Worm (Caenorhabditis elegans) whole organism, L1 larva: ENCODE measurements around the gene irg-1.
A peak's percentile ranks its signal among the peaks of the same experiment; 100 is the strongest.

Experiments
- C34B4.2 ChIP-seq: sonication (generic microtip); optimal IDR thresholded peaks from 2 replicates; lab custom pipeline; 2017; ENCODE audit warnings: mild to moderate bottlenecking, missing genetic modification characterization, missing compliant biosample characterization
- aha-1 ChIP-seq: fragments of 150-350 bp; optimal IDR thresholded peaks from 2 replicates; lab custom pipeline; 2014; ENCODE audit warnings: missing biosample characterization, missing genetic modification characterization
- alr-1 ChIP-seq: fragments of 200-800 bp; sonication (Bioruptor generic); optimal IDR thresholded peaks from 2 replicates; lab custom pipeline; 2018; ENCODE audit warnings: borderline replicate concordance, mild to moderate bottlenecking, missing genetic modification characterization, missing compliant biosample characterization
- ama-1 ChIP-seq: fragments of 150-350 bp; optimal IDR thresholded peaks from 2 replicates; lab custom pipeline; 2014
- blmp-1 ChIP-seq: fragments of 150-350 bp; optimal IDR thresholded peaks from 2 replicates; lab custom pipeline; 2014; ENCODE audit warnings: missing biosample characterization, missing genetic modification characterization
- ceh-8 ChIP-seq: fragments of 200-800 bp; sonication (Bioruptor generic); optimal IDR thresholded peaks from 2 replicates; lab custom pipeline; 2018; ENCODE audit warnings: mild to moderate bottlenecking, missing genetic modification characterization, moderate library complexity, missing compliant biosample characterization
- ceh-88 ChIP-seq: fragments of 200-800 bp; sonication (Bioruptor generic); IDR thresholded peaks from 2 replicates; pipeline ENCODE4 v1.3.6; 2022; ENCODE audit warnings: missing genetic modification characterization, missing compliant biosample characterization
- ceh-90 ChIP-seq: sonication (generic microtip); optimal IDR thresholded peaks from 2 replicates; lab custom pipeline; 2016; ENCODE audit warnings: missing genetic modification characterization, missing compliant biosample characterization
- ces-1 ChIP-seq: fragments of 150-350 bp; optimal IDR thresholded peaks from 2 replicates; lab custom pipeline; 2014; ENCODE audit warnings: missing biosample characterization, missing genetic modification reagents, missing genetic modification characterization
- efl-1 ChIP-seq, 4 experiments: fragments of 150-350 bp; optimal IDR thresholded peaks in 3 of 4; peaks in 1 of 4; 1 replicate in 1 of 4; 2 replicates in 3 of 4; lab custom pipeline; 2014; ENCODE audit warnings: missing biosample characterization in 2 of 4, missing genetic modification characterization in 2 of 4, missing genetic modification reagents in 2 of 4
- egl-27 ChIP-seq, 2 experiments: fragments of 150-350 bp in 1 of 2; sonication (generic microtip); optimal IDR thresholded peaks; 3 replicates each; lab custom pipeline; 2017 to 2018; ENCODE audit warnings: missing biosample characterization in 2 of 2, missing genetic modification characterization in 2 of 2, missing genetic modification reagents in 2 of 2
- ets-5 ChIP-seq: fragments of 200-800 bp; sonication (Bioruptor generic); IDR thresholded peaks from 2 replicates; pipeline ENCODE4 v1.3.6; 2022; ENCODE audit warnings: missing genetic modification characterization, missing compliant biosample characterization
- fos-1 ChIP-seq: fragments of 150-350 bp; optimal IDR thresholded peaks from 2 replicates; lab custom pipeline; 2014; ENCODE audit warnings: missing biosample characterization, missing genetic modification characterization
- hlh-17 ChIP-seq: fragments of 200-800 bp; sonication (Bioruptor generic); optimal IDR thresholded peaks from 2 replicates; lab custom pipeline; 2018; ENCODE audit warnings: missing genetic modification characterization, mild to moderate bottlenecking, missing compliant biosample characterization, moderate library complexity, borderline replicate concordance
- hpl-2 ChIP-seq: fragments of 150-350 bp; optimal IDR thresholded peaks from 2 replicates; lab custom pipeline; 2014; ENCODE audit warnings: missing biosample characterization, missing genetic modification reagents, missing genetic modification characterization
- irx-1 ChIP-seq: sonication (generic microtip); optimal IDR thresholded peaks from 2 replicates; lab custom pipeline; 2016; ENCODE audit warnings: missing genetic modification characterization, missing compliant biosample characterization
- isw-1 ChIP-seq: fragments of 200-800 bp; sonication (Bioruptor generic); IDR thresholded peaks from 2 replicates; pipeline ENCODE4 v1.3.6; 2022; ENCODE audit warnings: missing genetic modification characterization, missing compliant biosample characterization
- lin-15B ChIP-seq: fragments of 150-350 bp; sonication (generic microtip); optimal IDR thresholded peaks from 3 replicates; lab custom pipeline; 2014; ENCODE audit warnings: missing biosample characterization, missing genetic modification characterization
- nhr-28 ChIP-seq: fragments of 150-350 bp; optimal IDR thresholded peaks from 2 replicates; lab custom pipeline; 2014; ENCODE audit warnings: missing biosample characterization, missing genetic modification characterization
- nhr-84 ChIP-seq: sonication (generic microtip); optimal IDR thresholded peaks from 2 replicates; lab custom pipeline; 2017; ENCODE audit warnings: missing biosample characterization, missing genetic modification characterization
- nhr-85 ChIP-seq: sonication (generic microtip); peaks from one replicate; lab custom pipeline; 2016; ENCODE audit warnings: missing genetic modification characterization, inconsistent platforms, missing compliant biosample characterization
- pag-3 ChIP-seq: sonication (generic microtip); optimal IDR thresholded peaks from 2 replicates; lab custom pipeline; 2017; ENCODE audit warnings: missing genetic modification characterization, mild to moderate bottlenecking, missing compliant biosample characterization, antibody characterized with exemption, borderline replicate concordance; ENCODE audit not compliant: insufficient read depth
- pax-3 ChIP-seq: fragments of 200-800 bp; sonication (Bioruptor generic); optimal IDR thresholded peaks from 2 replicates; lab custom pipeline; 2018; ENCODE audit warnings: mild to moderate bottlenecking, missing genetic modification characterization, moderate library complexity, missing compliant biosample characterization
- sox-4 ChIP-seq: sonication (generic microtip); optimal IDR thresholded peaks from 2 replicates; lab custom pipeline; 2016; ENCODE audit warnings: missing genetic modification characterization, missing compliant biosample characterization
- sup-37 ChIP-seq: fragments of 200-800 bp; sonication (Bioruptor generic); optimal IDR thresholded peaks from 2 replicates; lab custom pipeline; 2018; ENCODE audit warnings: mild to moderate bottlenecking, missing genetic modification characterization, missing compliant biosample characterization
- swsn-7 ChIP-seq: sonication (generic microtip); optimal IDR thresholded peaks from 2 replicates; lab custom pipeline; 2016; ENCODE audit warnings: missing genetic modification characterization, missing compliant biosample characterization
- tlp-1 ChIP-seq: fragments of 150-350 bp; optimal IDR thresholded peaks from 2 replicates; lab custom pipeline; 2014; ENCODE audit warnings: missing biosample characterization, missing genetic modification characterization
- unc-130 ChIP-seq: fragments of 150-350 bp; optimal IDR thresholded peaks from 2 replicates; lab custom pipeline; 2017; ENCODE audit warnings: missing biosample characterization, missing genetic modification characterization, inconsistent platforms
- unc-86 ChIP-seq: sonication (generic microtip); optimal IDR thresholded peaks from 2 replicates; lab custom pipeline; 2016; ENCODE audit warnings: missing genetic modification characterization, missing compliant biosample characterization
- unc-98 ChIP-seq: fragments of 200-800 bp; sonication (Bioruptor generic); IDR thresholded peaks from 2 replicates; pipeline ENCODE4 v1.3.6; 2022; ENCODE audit warnings: missing genetic modification characterization, missing compliant biosample characterization

Gene irg-1

ce11 chrV:3535260-3535659, 11.9 kb downstream of the irg-1 start, which contains the start of gene nhr-221:
nhr-221 (minus strand) TSS chrV:3535360.
- TF ChIP-seq efl-1 (optimal IDR thresholded peaks at IDR 0.05; lab: Kevin White, UChicago) (no peak), efl-1 (GFP tag; optimal IDR thresholded peaks at IDR 0.05 in 1 of 2; lab: Kevin White, UChicago) (peak in 1 of 2 experiments; percentile 47), sup-37 (no peak)

ce11 chrV:3538307-3538706, 14.9 kb downstream of the irg-1 start, which contains the start of gene nhr-93:
nhr-93 (minus strand) TSS chrV:3538407.
- no peak for TF ChIP-seq fos-1 (tag; lab: Kevin White, UChicago)
- TF ChIP-seq swsn-7 (tag; lab: Kevin White, UChicago), result no peak
- TF ChIP-seq ceh-90 (tag; lab: Kevin White, UChicago), result no peak
- TF ChIP-seq hlh-17 (GFP tag; lab: Kevin White, UChicago), result no peak
- TF ChIP-seq sox-4 (tag; lab: Kevin White, UChicago), result no peak
- TF ChIP-seq unc-98 (GFP tag; lab: Robert Waterston, UW), result no peak

ce11 chrV:3541117-3541516, 17.7 kb downstream of the irg-1 start, which contains the start of gene srbc-67:
srbc-67 (minus strand) TSS chrV:3541217.
- no peak for TF ChIP-seq efl-1 (optimal IDR thresholded peaks at IDR 0.05; lab: Kevin White, UChicago)
- TF ChIP-seq efl-1 (GFP tag; optimal IDR thresholded peaks at IDR 0.05 in 1 of 2; lab: Kevin White, UChicago), result no peak

- TF ChIP-seq pag-3 (tag; lab: Kevin White, UChicago) (no peak), nhr-85 (no peak)
Measured at ce11 chrV:3543344-3543743, 20.0 kb downstream of the irg-1 start, which contains the start of gene nhr-222. nhr-222 (minus strand) TSS chrV:3543444.

- TF ChIP-seq efl-1 (optimal IDR thresholded peaks at IDR 0.05; lab: Kevin White, UChicago) (no peak), efl-1 (GFP tag; optimal IDR thresholded peaks at IDR 0.05 in 1 of 2; lab: Kevin White, UChicago) (no peak), egl-27 (tag; optimal IDR thresholded peaks at IDR 0.05; lab: Kevin White, UChicago) (no peak), ama-1 (lab: Kevin White, UChicago) (no peak), lin-15B (tag; lab: Kevin White, UChicago) (no peak), irx-1 (tag; lab: Kevin White, UChicago) (no peak), pax-3 (tag; lab: Kevin White, UChicago) (no peak), isw-1 (GFP tag; lab: Robert Waterston, UW) (no peak), ces-1 (GFP tag; lab: Kevin White, UChicago) (no peak), C34B4.2 (tag; lab: Kevin White, UChicago) (no peak), nhr-28 (tag; lab: Kevin White, UChicago) (no peak), tlp-1 (tag; lab: Kevin White, UChicago) (no peak)
- TF ChIP-seq, all 84 proteins: peak for 0
Measured at ce11 chrV:3546517-3546916, 23.1 kb downstream of the irg-1 start, which contains the start of gene srbc-68. srbc-68 (minus strand) TSS chrV:3546617.

- TF ChIP-seq hpl-2 (no peak), unc-130 (tag; lab: Kevin White, UChicago) (no peak), ets-5 (GFP tag; lab: Robert Waterston, UW) (no peak), tlp-1 (tag; lab: Kevin White, UChicago) (no peak), alr-1 (tag; lab: Kevin White, UChicago) (no peak), blmp-1 (no peak), ceh-8 (GFP tag; lab: Kevin White, UChicago) (no peak), C34B4.2 (tag; lab: Kevin White, UChicago) (no peak), aha-1 (no peak), ceh-88 (GFP tag; lab: Robert Waterston, UW) (no peak), nhr-84 (tag; lab: Kevin White, UChicago) (no peak), unc-86 (no peak)
Measured at ce11 chrV:3548798-3549197, 25.4 kb downstream of the irg-1 start, which contains the start of gene srw-130. srw-130 (minus strand) TSS chrV:3548898.
